Worm (Caenorhabditis elegans) whole organism, L2 larva: Measurements from ENCODE around the gene nhl-3.

Experiments used
- C34F6.9 ChIP-seq: fragments of 150-350 bp; optimal IDR thresholded peaks from 2 replicates; lab custom pipeline; 2014; ENCODE audit warnings: missing biosample characterization, missing genetic modification characterization
- F13H6.1 ChIP-seq: sonication (generic microtip); optimal IDR thresholded peaks from 2 replicates; lab custom pipeline; 2016; ENCODE audit warnings: missing genetic modification characterization, missing compliant biosample characterization
- Y55F3AM.14 ChIP-seq: fragments of 200-800 bp; sonication (Bioruptor generic); optimal IDR thresholded peaks from 2 replicates; lab custom pipeline; 2018; ENCODE audit warnings: mild to moderate bottlenecking, missing genetic modification characterization, missing compliant biosample characterization
- ama-1 ChIP-seq: fragments of 150-350 bp; optimal IDR thresholded peaks from 2 replicates; lab custom pipeline; 2018; ENCODE audit warnings: inconsistent platforms
- blmp-1 ChIP-seq: sonication (generic microtip); optimal IDR thresholded peaks from 2 replicates; lab custom pipeline; 2017; ENCODE audit warnings: missing genetic modification characterization, mild to moderate bottlenecking, missing compliant biosample characterization, antibody characterized with exemption, moderate library complexity; ENCODE audit not compliant: insufficient read depth
- ceh-16 ChIP-seq: fragments of 150-350 bp; optimal IDR thresholded peaks from 2 replicates; lab custom pipeline; 2014; ENCODE audit warnings: missing biosample characterization, missing genetic modification characterization
- ceh-82 ChIP-seq: fragments of 150-350 bp; optimal IDR thresholded peaks from 2 replicates; lab custom pipeline; 2014; ENCODE audit warnings: missing biosample characterization, missing genetic modification characterization
- crh-2 ChIP-seq: sonication (generic microtip); optimal IDR thresholded peaks from 2 replicates; lab custom pipeline; 2017; ENCODE audit warnings: missing biosample characterization, missing genetic modification characterization
- dmd-4 ChIP-seq: sonication (generic microtip); optimal IDR thresholded peaks from 2 replicates; lab custom pipeline; 2017; ENCODE audit warnings: missing biosample characterization, missing genetic modification characterization
- egl-27 ChIP-seq: sonication (generic microtip); optimal IDR thresholded peaks from 3 replicates; lab custom pipeline; 2017; ENCODE audit warnings: missing biosample characterization, missing genetic modification reagents, missing genetic modification characterization
- elt-3 ChIP-seq: sonication (generic microtip); optimal IDR thresholded peaks from 2 replicates; lab custom pipeline; 2017; ENCODE audit warnings: missing biosample characterization, missing genetic modification characterization
- fos-1 ChIP-seq: fragments of 150-350 bp; optimal IDR thresholded peaks from 2 replicates; lab custom pipeline; 2014; ENCODE audit warnings: missing biosample characterization, missing genetic modification characterization
- lin-11 ChIP-seq: fragments of 150-350 bp; sonication (generic microtip); optimal IDR thresholded peaks from 2 replicates; lab custom pipeline; 2014; ENCODE audit warnings: missing biosample characterization, missing genetic modification characterization, inconsistent platforms, mixed read lengths
- lsy-2 ChIP-seq, 2 experiments: fragments of 150-350 bp in 1 of 2; sonication (generic microtip) in 1 of 2; optimal IDR thresholded peaks; 2 replicates each; lab custom pipeline; 2014 to 2017; ENCODE audit warnings: missing biosample characterization in 2 of 2, missing genetic modification characterization in 2 of 2
- nhr-10 ChIP-seq: sonication (generic microtip); optimal IDR thresholded peaks from 2 replicates; lab custom pipeline; 2017; ENCODE audit warnings: missing biosample characterization, missing genetic modification characterization
- nhr-11 ChIP-seq: fragments of 150-350 bp; optimal IDR thresholded peaks from 2 replicates; lab custom pipeline; 2014; ENCODE audit warnings: missing biosample characterization, missing genetic modification characterization
- nhr-12 ChIP-seq: fragments of 150-350 bp; optimal IDR thresholded peaks from 2 replicates; lab custom pipeline; 2014; ENCODE audit warnings: missing biosample characterization, missing genetic modification characterization
- nhr-21 ChIP-seq: fragments of 150-350 bp; optimal IDR thresholded peaks from 2 replicates; lab custom pipeline; 2014; ENCODE audit warnings: missing biosample characterization, missing genetic modification characterization
- nhr-23 ChIP-seq: fragments of 150-350 bp; optimal IDR thresholded peaks from 2 replicates; lab custom pipeline; 2014; ENCODE audit warnings: missing biosample characterization, missing genetic modification reagents, missing genetic modification characterization
- nhr-6 ChIP-seq: fragments of 150-350 bp; optimal IDR thresholded peaks from 2 replicates; lab custom pipeline; 2014; ENCODE audit warnings: missing biosample characterization, missing genetic modification characterization
- nhr-77 ChIP-seq: fragments of 150-350 bp; optimal IDR thresholded peaks from 2 replicates; lab custom pipeline; 2014; ENCODE audit warnings: missing biosample characterization, missing genetic modification characterization
- peb-1 ChIP-seq: fragments of 150-350 bp; optimal IDR thresholded peaks from 2 replicates; lab custom pipeline; 2014; ENCODE audit warnings: missing biosample characterization, missing genetic modification characterization
- sma-3 ChIP-seq: sonication (generic microtip); optimal IDR thresholded peaks from 2 replicates; lab custom pipeline; 2016; ENCODE audit warnings: missing genetic modification reagents, missing genetic modification characterization, missing compliant biosample characterization
- snpc-4 ChIP-seq: fragments of 150-350 bp; optimal IDR thresholded peaks from 2 replicates; lab custom pipeline; 2014; ENCODE audit warnings: missing biosample characterization, missing genetic modification characterization
- unc-55 ChIP-seq: fragments of 150-350 bp; sonication (generic microtip); optimal IDR thresholded peaks from 3 replicates; lab custom pipeline; 2014; ENCODE audit warnings: missing biosample characterization, missing genetic modification reagents, missing genetic modification characterization
- ztf-11 ChIP-seq: sonication (generic microtip); optimal IDR thresholded peaks from 2 replicates; lab custom pipeline; 2017; ENCODE audit warnings: missing biosample characterization, missing genetic modification characterization
- ztf-4 ChIP-seq: fragments of 150-350 bp; optimal IDR thresholded peaks from 2 replicates; lab custom pipeline; 2014; ENCODE audit warnings: missing biosample characterization, missing genetic modification characterization

The nhl-3 gene

ce11 chrII:568776-569175, 33.1 kb downstream of the nhl-3 start, which contains the start of gene W08F4.5:
Gene W08F4.5, minus strand, starts transcription at chrII:568876.
- TF ChIP-seq ztf-11 (tag; lab: Kevin White, UChicago) (no peak), blmp-1 (tag; lab: Kevin White, UChicago) (no peak), sma-3 (no peak), ztf-4 (tag; lab: Kevin White, UChicago) (no peak), nhr-23 (tag; lab: Kevin White, UChicago) (no peak), F13H6.1 (tag; lab: Kevin White, UChicago) (no peak), lsy-2 (tag; optimal IDR thresholded peaks at IDR 0.05; lab: Kevin White, UChicago) (no peak), nhr-12 (tag; lab: Kevin White, UChicago) (no peak), ceh-16 (tag; lab: Kevin White, UChicago) (no peak), fos-1 (tag; lab: Kevin White, UChicago) (no peak)

- no peak for TF ChIP-seq peb-1 (tag; lab: Kevin White, UChicago)
- no peak for TF ChIP-seq ztf-11 (tag; lab: Kevin White, UChicago)
- no peak for TF ChIP-seq egl-27 (tag; lab: Kevin White, UChicago)
- TF ChIP-seq nhr-77 (tag; lab: Kevin White, UChicago), result no peak
- no peak for TF ChIP-seq nhr-6
- TF ChIP-seq nhr-21 (tag; lab: Kevin White, UChicago), result no peak
- no peak for TF ChIP-seq dmd-4 (tag; lab: Kevin White, UChicago)
These were observed 45.7 kb downstream of the nhl-3 start, which contains the start of the genes C09E8.1 and C09E8.6 for ce11 chrII:556185-556584. Gene C09E8.1, plus strand, starts transcription at chrII:556485. Gene C09E8.6, plus strand, starts transcription at chrII:556497.

ce11 chrII:555371-555770, 46.5 kb downstream of the nhl-3 start:
- no peak for TF ChIP-seq ama-1 (lab: Kevin White, UChicago)
- peak; percentile 20 for TF ChIP-seq C34F6.9 (tag; lab: Kevin White, UChicago)

- TF ChIP-seq elt-3 (tag; lab: Kevin White, UChicago), result no peak
- no peak for TF ChIP-seq Y55F3AM.14 (GFP tag; lab: Kevin White, UChicago)
- TF ChIP-seq nhr-10, result no peak
These were observed 50.5 kb downstream of the nhl-3 start, which contains the start of gene lips-7 for ce11 chrII:551245-551904. Gene lips-7, plus strand, starts transcription at chrII:551854.

ce11 chrII:549501-549900, 52.4 kb downstream of the nhl-3 start:
- TF ChIP-seq ztf-4 (tag; lab: Kevin White, UChicago), result no peak
- peak; percentile 7 for TF ChIP-seq unc-55 (GFP tag; lab: Kevin White, UChicago)
- TF ChIP-seq, all 48 proteins: peak for 1

ce11 chrII:546405-546804, 55.5 kb downstream of the nhl-3 start, which contains the start of gene mlt-10:
Gene mlt-10, plus strand, starts transcription at chrII:546705.
- no peak for TF ChIP-seq lin-11 (tag; lab: Kevin White, UChicago)
- no peak for TF ChIP-seq nhr-21 (tag; lab: Kevin White, UChicago)
- no peak for TF ChIP-seq snpc-4 (tag; lab: Kevin White, UChicago)
- no peak for TF ChIP-seq ceh-82 (tag; lab: Kevin White, UChicago)
- no peak for TF ChIP-seq nhr-23 (tag; lab: Kevin White, UChicago)
- no peak for TF ChIP-seq crh-2 (tag; lab: Kevin White, UChicago)
- no peak for TF ChIP-seq ama-1 (lab: Kevin White, UChicago)
- no peak for TF ChIP-seq peb-1 (tag; lab: Kevin White, UChicago)
- TF ChIP-seq nhr-11 (tag; lab: Kevin White, UChicago), result no peak
